Worm (Caenorhabditis elegans): ENCODE results near the gene srd-18.

DNA sequence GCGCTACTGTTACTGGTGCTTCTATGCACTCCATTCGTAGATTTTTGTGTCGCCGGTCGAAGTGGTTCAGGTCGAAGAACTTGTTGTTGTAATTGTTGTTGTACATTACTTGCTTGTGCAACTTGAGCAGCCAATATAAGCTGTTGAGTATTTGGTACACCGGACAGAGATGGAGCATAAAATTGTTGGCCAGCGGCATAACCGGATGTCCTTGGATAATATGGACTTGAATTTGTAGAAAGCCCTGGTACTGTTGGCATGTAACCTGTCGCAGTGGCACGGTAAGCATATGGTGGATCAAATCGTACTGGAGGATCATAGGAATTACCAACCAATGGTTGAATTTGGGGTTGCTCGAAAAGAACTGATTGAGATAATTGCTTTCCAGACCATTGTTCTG, 37.7 kb downstream of the srd-18 start:
- TF ChIP-seq mab-5 (tag; optimal IDR thresholded peaks at IDR 0.05) (no peak), lsy-2 (tag; optimal IDR thresholded peaks at IDR 0.05) (no peak)
